Worm (Caenorhabditis elegans) whole organism, midembryonic: Measurements from ENCODE around the gene T12A2.3.

Source experiments
- T22C8.4 ChIP-seq: fragments of 200-800 bp; sonication (Bioruptor generic); IDR thresholded peaks from 2 replicates; pipeline ENCODE4 v1.3.6; 2022; ENCODE audit warnings: missing genetic modification characterization, missing compliant biosample characterization
- klf-2 ChIP-seq: fragments of 200-800 bp; sonication (Bioruptor generic); conservative IDR thresholded peaks from 2 replicates; pipeline ENCODE4 v1.3.6; 2022; ENCODE audit warnings: missing genetic modification reagents, missing genetic modification characterization, missing compliant biosample characterization
- med-1 ChIP-seq: sonication (generic microtip); optimal IDR thresholded peaks from 2 replicates; lab custom pipeline; 2017; ENCODE audit warnings: missing genetic modification characterization, mild to moderate bottlenecking, missing compliant biosample characterization, antibody characterized with exemption, missing genetic modification reagents; ENCODE audit not compliant: insufficient read depth
- ref-1 ChIP-seq: fragments of 200-800 bp; sonication (Bioruptor generic); conservative IDR thresholded peaks from 2 replicates; pipeline ENCODE4 v1.3.6; 2022; ENCODE audit warnings: missing genetic modification reagents, missing genetic modification characterization, missing compliant biosample characterization
- tab-1 ChIP-seq: fragments of 200-800 bp; sonication (Bioruptor generic); IDR thresholded peaks from 2 replicates; pipeline ENCODE4 v1.3.6; 2022; ENCODE audit warnings: missing genetic modification characterization, missing compliant biosample characterization

DNA sequence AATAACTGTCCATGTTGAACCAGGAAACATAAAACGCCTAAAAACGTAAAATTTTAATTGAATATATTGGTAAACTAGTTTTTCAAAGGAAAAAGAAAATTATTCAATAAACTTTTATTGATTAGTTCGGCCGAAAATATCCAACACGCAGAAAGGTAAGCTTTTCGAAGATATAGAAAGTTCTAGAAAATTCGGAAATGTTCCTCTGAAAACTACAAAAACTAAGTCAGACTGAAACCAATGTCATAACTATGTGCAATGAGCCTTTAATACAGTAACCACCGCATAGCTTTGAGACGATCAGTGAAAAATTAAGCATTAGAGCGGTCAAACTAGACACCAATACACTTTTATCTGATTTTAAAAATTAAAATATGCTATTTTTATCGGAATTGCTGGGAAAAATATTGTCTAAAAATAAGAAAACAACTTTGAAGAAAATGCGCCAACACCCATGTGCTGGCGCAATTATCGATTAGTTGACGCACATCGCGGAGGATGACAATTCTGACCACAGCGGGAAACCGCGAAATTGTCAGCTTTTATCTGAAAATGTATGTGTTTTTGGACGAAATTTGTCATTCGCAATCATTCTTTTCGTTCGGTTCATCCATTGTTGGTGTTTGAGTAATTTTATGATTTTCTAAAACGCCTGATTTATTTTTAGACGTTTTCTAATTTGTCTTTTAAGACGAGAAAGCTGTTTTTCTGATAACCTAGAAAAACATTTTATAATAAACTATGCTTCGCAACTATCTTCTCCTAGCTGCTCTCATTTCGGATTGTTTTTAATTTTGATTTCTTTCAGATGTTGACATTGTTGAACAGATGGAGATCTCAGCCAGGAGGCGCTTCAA is 42.0 kb upstream of the T12A2.3 start, which contains the start of the genes C23G10.7 and rpn-2:
- TF ChIP-seq tab-1 (GFP tag; lab: Robert Waterston, UW) = no peak
- no peak for TF ChIP-seq med-1 (GFP tag; lab: Kevin White, UChicago)
- no peak for TF ChIP-seq klf-2 (GFP tag; lab: Robert Waterston, UW)
- peak; percentile 76 for TF ChIP-seq T22C8.4 (GFP tag; lab: Robert Waterston, UW)
- no peak for TF ChIP-seq ref-1 (GFP tag; lab: Robert Waterston, UW)
